Worm (Caenorhabditis elegans): ENCODE results near the gene pals-28.

DNA sequence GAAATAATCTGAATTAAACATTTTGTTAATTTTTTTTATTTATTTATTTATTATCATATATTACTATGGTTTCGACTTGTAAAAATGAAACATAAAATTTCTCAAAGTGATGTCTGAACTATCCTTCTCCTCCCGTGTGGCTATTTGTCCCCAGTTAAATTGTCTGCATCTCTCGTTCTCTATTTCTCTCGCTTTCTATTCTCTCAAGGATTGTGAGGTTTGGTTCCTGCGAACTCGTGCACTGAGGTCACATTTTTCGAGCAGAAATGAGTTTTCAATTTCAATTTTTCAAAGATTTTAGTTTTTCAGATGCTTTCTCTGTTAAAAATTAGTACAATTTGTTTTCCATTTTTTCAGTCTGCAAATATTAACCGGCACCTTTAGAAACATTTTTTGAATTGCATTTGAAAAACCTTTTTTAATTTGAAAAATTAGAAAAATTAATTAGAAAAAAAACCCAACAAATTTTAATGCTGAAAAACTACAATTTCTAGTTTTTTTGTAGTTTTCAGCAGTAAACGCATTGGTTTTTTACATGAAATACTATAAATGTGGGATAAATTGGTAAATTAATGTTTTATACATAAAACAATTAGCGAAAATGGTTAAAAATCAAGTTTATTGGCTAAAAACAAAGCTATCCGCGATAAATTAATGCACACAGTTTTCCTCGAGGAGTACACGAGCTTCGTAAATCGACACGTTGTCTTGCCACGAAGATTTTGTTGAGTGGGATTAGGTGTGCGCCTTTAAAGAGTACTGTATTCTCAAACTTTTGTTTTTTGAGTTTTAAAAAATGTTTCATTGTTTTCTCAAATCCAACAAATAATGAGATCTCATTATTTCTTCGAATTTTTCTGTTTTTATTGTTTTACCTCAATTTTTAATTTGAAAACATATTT lies 27.8 kb downstream of the pals-28 start:
- TF ChIP-seq ztf-11 (tag; optimal IDR thresholded peaks at IDR 0.05) (no peak), zag-1 (tag; optimal IDR thresholded peaks at IDR 0.05) (no peak)

Data from whole organism, L2 larva.